Worm (Caenorhabditis elegans) whole organism, midembryonic: ENCODE results near the gene dlc-1.

Experiments used
- cog-1 ChIP-seq: sonication (generic microtip); optimal IDR thresholded peaks from 2 replicates; lab custom pipeline; 2016; ENCODE audit warnings: missing genetic modification characterization, missing compliant biosample characterization
- flt-1 ChIP-seq: fragments of 200-800 bp; sonication (Bioruptor generic); IDR thresholded peaks from 2 replicates; pipeline ENCODE4 v1.3.6; 2022; ENCODE audit warnings: missing genetic modification characterization, missing compliant biosample characterization

DNA sequence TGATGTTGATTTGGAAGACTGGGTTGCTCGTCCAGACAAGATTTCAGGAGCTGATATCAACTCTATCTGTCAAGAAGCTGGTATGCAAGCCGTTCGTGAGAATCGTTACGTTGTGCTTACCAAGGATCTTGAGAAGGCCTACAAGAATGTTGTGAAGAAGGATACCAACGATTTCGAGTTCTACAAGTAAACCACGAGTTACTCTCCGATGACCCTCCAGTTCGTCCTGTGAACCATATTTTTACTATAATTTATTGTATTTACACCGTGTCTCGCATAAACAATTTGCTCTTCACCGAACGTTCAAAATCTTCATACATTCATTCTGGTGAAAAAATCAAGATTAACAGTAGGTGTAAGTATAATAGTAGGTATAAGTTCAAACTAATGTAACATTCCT is 27.4 kb upstream of the dlc-1 start:
- TF ChIP-seq flt-1 (GFP tag; lab: Robert Waterston, UW): no peak
- TF ChIP-seq cog-1 (tag; lab: Kevin White, UChicago): no peak
